Fruit fly (Drosophila melanogaster) whole organism, embryonic: ENCODE data around the gene CG15431.

ENCODE experiments used
- ATbp ChIP-seq: fragments of 200-800 bp; sonication (Bioruptor generic); optimal IDR thresholded peaks from 2 replicates; lab custom pipeline; 2017; ENCODE audit warnings: missing biosample characterization, mild to moderate bottlenecking, missing genetic modification characterization, missing genetic modification reagents
- BtbVII ChIP-seq: fragments of 200-800 bp; sonication (Bioruptor generic); optimal IDR thresholded peaks from 3 replicates; lab custom pipeline; 2017; ENCODE audit warnings: missing biosample characterization, mild to moderate bottlenecking, missing genetic modification characterization
- CG10267 ChIP-seq: fragments of 200-800 bp; sonication (Bioruptor generic); optimal IDR thresholded peaks from 2 replicates; lab custom pipeline; 2018; ENCODE audit warnings: missing biosample characterization, mild to moderate bottlenecking, missing genetic modification characterization, moderate library complexity
- CG11093 ChIP-seq: fragments of 200-800 bp; sonication (Bioruptor generic); IDR thresholded peaks from 3 replicates; pipeline ENCODE4 v1.3.6; 2022; ENCODE audit warnings: missing biosample characterization, missing genetic modification characterization
- CG11247 ChIP-seq: fragments of 200-800 bp; sonication (Bioruptor generic); IDR thresholded peaks from 2 replicates; pipeline ENCODE4 v1.3.6; 2022; ENCODE audit warnings: missing biosample characterization, missing genetic modification characterization
- CG11696 ChIP-seq: fragments of 200-800 bp; sonication (Bioruptor generic); IDR thresholded peaks from 2 replicates; pipeline ENCODE4 v1.3.6; 2022; ENCODE audit warnings: missing biosample characterization, missing genetic modification characterization
- CG12744 ChIP-seq: fragments of 200-800 bp; sonication (Bioruptor generic); optimal IDR thresholded peaks from 2 replicates; lab custom pipeline; 2016; ENCODE audit warnings: missing biosample characterization, missing genetic modification characterization
- CG13287 ChIP-seq: fragments of 200-800 bp; sonication (Bioruptor generic); IDR thresholded peaks from 2 replicates; pipeline ENCODE4 v1.3.6; 2022; ENCODE audit warnings: missing biosample characterization, missing genetic modification characterization; ENCODE audit not compliant: partially characterized antibody
- CG17385 ChIP-seq: fragments of 200-800 bp; sonication (Bioruptor generic); optimal IDR thresholded peaks from 3 replicates; lab custom pipeline; 2018; ENCODE audit warnings: missing biosample characterization, mild to moderate bottlenecking, missing genetic modification characterization
- CG17612 ChIP-seq: fragments of 200-800 bp; sonication (Bioruptor generic); IDR thresholded peaks from 2 replicates; pipeline ENCODE4 v1.3.6; 2022; ENCODE audit warnings: missing biosample characterization, missing genetic modification characterization
- CG17912 ChIP-seq: fragments of 200-800 bp; sonication (Bioruptor generic); optimal IDR thresholded peaks from 2 replicates; lab custom pipeline; 2018; ENCODE audit warnings: missing biosample characterization, mild to moderate bottlenecking, missing genetic modification characterization
- CG2120 ChIP-seq: fragments of 200-800 bp; sonication (Bioruptor generic); optimal IDR thresholded peaks from 3 replicates; lab custom pipeline; 2016; ENCODE audit warnings: missing biosample characterization, missing genetic modification characterization
- CG2129 ChIP-seq: fragments of 200-800 bp; sonication (Bioruptor generic); IDR thresholded peaks from 2 replicates; pipeline ENCODE4 v1.3.6; 2022; ENCODE audit warnings: missing biosample characterization, missing genetic modification characterization; ENCODE audit not compliant: partially characterized antibody
- CG32772 ChIP-seq: fragments of 200-800 bp; sonication (Bioruptor generic); IDR thresholded peaks from 2 replicates; pipeline ENCODE4 v1.3.6; 2022; ENCODE audit warnings: missing biosample characterization, missing genetic modification characterization
- CG6272 ChIP-seq: fragments of 200-800 bp; sonication (Bioruptor generic); IDR thresholded peaks from 2 replicates; pipeline ENCODE4 v1.3.6; 2022; ENCODE audit warnings: missing biosample characterization, missing genetic modification characterization
- CG7839 ChIP-seq: fragments of 200-800 bp; sonication (Bioruptor generic); optimal IDR thresholded peaks from 3 replicates; lab custom pipeline; 2018; ENCODE audit warnings: missing biosample characterization, mild to moderate bottlenecking, missing genetic modification characterization, moderate library complexity
- Camta ChIP-seq: fragments of 200-800 bp; sonication (Bioruptor generic); optimal IDR thresholded peaks from 2 replicates; lab custom pipeline; 2016; ENCODE audit warnings: missing biosample characterization, missing genetic modification characterization
- D ChIP-seq, 2 experiments: fragments of 200-800 bp in 1 of 2; fragments of >200 bp in 1 of 2; sonication (Bioruptor generic) in 1 of 2; optimal IDR thresholded peaks; 2 replicates in 1 of 2; 3 replicates in 1 of 2; lab custom pipeline; 2017; ENCODE audit warnings: mild to moderate bottlenecking in 1 of 2, missing biosample characterization in 1 of 2, missing genetic modification characterization in 1 of 2, missing genetic modification reagents in 1 of 2
- D19B ChIP-seq: fragments of 200-800 bp; sonication (Bioruptor generic); optimal IDR thresholded peaks from 2 replicates; lab custom pipeline; 2017; ENCODE audit warnings: missing biosample characterization, mild to moderate bottlenecking, missing genetic modification characterization
- Dbx ChIP-seq: fragments of 200-800 bp; sonication (Bioruptor generic); IDR thresholded peaks from 3 replicates; pipeline ENCODE4 v1.3.6; 2022; ENCODE audit warnings: missing biosample characterization, missing genetic modification characterization
- Drgx ChIP-seq: fragments of 200-800 bp; sonication (Bioruptor generic); IDR thresholded peaks from 2 replicates; pipeline ENCODE4 v1.3.6; 2022; ENCODE audit warnings: missing biosample characterization, missing genetic modification characterization
- Fer2 ChIP-seq: fragments of 200-800 bp; sonication (Bioruptor generic); optimal IDR thresholded peaks from 2 replicates; lab custom pipeline; 2018; ENCODE audit warnings: missing biosample characterization, mild to moderate bottlenecking, missing genetic modification characterization, moderate library complexity
- Gsc ChIP-seq: fragments of 200-800 bp; sonication (Bioruptor generic); IDR thresholded peaks from 2 replicates; pipeline ENCODE4 v1.3.6; 2022; ENCODE audit warnings: missing biosample characterization, missing genetic modification characterization
- H2.0 ChIP-seq: fragments of 200-800 bp; sonication (Bioruptor generic); IDR thresholded peaks from 2 replicates; pipeline ENCODE4 v1.3.6; 2022; ENCODE audit warnings: missing biosample characterization, missing genetic modification characterization
- HmgD ChIP-seq: fragments of 200-800 bp; sonication (Bioruptor generic); optimal IDR thresholded peaks from 3 replicates; lab custom pipeline; 2016; ENCODE audit warnings: missing biosample characterization, missing genetic modification characterization
- Hr3 ChIP-seq: fragments of 200-800 bp; sonication (Bioruptor generic); optimal IDR thresholded peaks from 3 replicates; lab custom pipeline; 2016; ENCODE audit warnings: missing biosample characterization, missing genetic modification characterization
- NFAT ChIP-seq: fragments of 200-800 bp; sonication (Bioruptor generic); IDR thresholded peaks from 2 replicates; pipeline ENCODE4 v1.3.6; 2022; ENCODE audit warnings: missing biosample characterization, missing genetic modification characterization
- PHDP ChIP-seq: fragments of 200-800 bp; sonication (Bioruptor generic); optimal IDR thresholded peaks from 3 replicates; lab custom pipeline; 2018; ENCODE audit warnings: missing biosample characterization, mild to moderate bottlenecking, missing genetic modification characterization, moderate library complexity
- Sox102F ChIP-seq: fragments of 200-800 bp; sonication (Bioruptor generic); optimal IDR thresholded peaks from 2 replicates; lab custom pipeline; 2018; ENCODE audit warnings: missing biosample characterization, mild to moderate bottlenecking, missing genetic modification characterization, moderate library complexity
- Sry-β ChIP-seq: fragments of 200-800 bp; sonication (Bioruptor generic); optimal IDR thresholded peaks from 2 replicates; lab custom pipeline; 2018; ENCODE audit warnings: missing biosample characterization, mild to moderate bottlenecking, missing genetic modification characterization, moderate library complexity
- bab2 ChIP-seq: fragments of 200-800 bp; sonication (Bioruptor generic); optimal IDR thresholded peaks from 2 replicates; lab custom pipeline; 2016; ENCODE audit warnings: missing biosample characterization, missing genetic modification characterization
- caup ChIP-seq: fragments of 200-800 bp; sonication (Bioruptor generic); optimal IDR thresholded peaks from 3 replicates; lab custom pipeline; 2017; ENCODE audit warnings: missing biosample characterization, mild to moderate bottlenecking, missing genetic modification characterization, moderate library complexity; ENCODE audit not compliant: severe bottlenecking
- grau ChIP-seq: fragments of 200-800 bp; optimal IDR thresholded peaks from 3 replicates; lab custom pipeline; 2019; ENCODE audit warnings: missing biosample characterization, mild to moderate bottlenecking, missing genetic modification characterization, moderate library complexity
- gro ChIP-seq: fragments of 200-800 bp; sonication (Bioruptor generic); optimal IDR thresholded peaks from 2 replicates; lab custom pipeline; 2016; ENCODE audit warnings: missing biosample characterization, missing genetic modification characterization
- gsb-n ChIP-seq: fragments of 200-800 bp; sonication (Bioruptor generic); optimal IDR thresholded peaks from 3 replicates; lab custom pipeline; 2018; ENCODE audit warnings: missing biosample characterization, mild to moderate bottlenecking, missing genetic modification characterization
- inv ChIP-seq: fragments of 200-800 bp; sonication (Bioruptor generic); IDR thresholded peaks from 2 replicates; pipeline ENCODE4 v1.3.6; 2022; ENCODE audit warnings: missing biosample characterization, missing genetic modification characterization; ENCODE audit not compliant: partially characterized antibody
- mam ChIP-seq: fragments of 200-800 bp; sonication (Bioruptor generic); optimal IDR thresholded peaks from 3 replicates; lab custom pipeline; 2016; ENCODE audit warnings: missing biosample characterization, missing genetic modification characterization
- mirr ChIP-seq: fragments of 200-800 bp; sonication (Bioruptor generic); optimal IDR thresholded peaks from 3 replicates; lab custom pipeline; 2018; ENCODE audit warnings: missing biosample characterization, mild to moderate bottlenecking, missing genetic modification characterization
- oc ChIP-seq: fragments of 200-800 bp; sonication (Bioruptor generic); optimal IDR thresholded peaks from 2 replicates; lab custom pipeline; 2018; ENCODE audit warnings: missing biosample characterization, mild to moderate bottlenecking, missing genetic modification characterization, moderate library complexity
- odd ChIP-seq: fragments of 200-800 bp; sonication (Bioruptor generic); optimal IDR thresholded peaks from 2 replicates; lab custom pipeline; 2017; ENCODE audit warnings: missing biosample characterization, mild to moderate bottlenecking, missing genetic modification characterization
- otp ChIP-seq: fragments of 200-800 bp; sonication (Bioruptor generic); IDR thresholded peaks from 3 replicates; pipeline ENCODE4, ENCODE4 v1.3.6; 2022; ENCODE audit warnings: missing biosample characterization, missing genetic modification characterization
- pfk ChIP-seq: fragments of 200-800 bp; sonication (Bioruptor generic); optimal IDR thresholded peaks from 2 replicates; lab custom pipeline; 2018; ENCODE audit warnings: missing biosample characterization, mild to moderate bottlenecking, missing genetic modification characterization, moderate library complexity
- pum ChIP-seq: fragments of 200-800 bp; sonication (Bioruptor generic); optimal IDR thresholded peaks from 2 replicates; lab custom pipeline; 2016; ENCODE audit warnings: missing biosample characterization, missing genetic modification characterization
- sim ChIP-seq: fragments of 200-800 bp; sonication (Bioruptor generic); IDR thresholded peaks from 2 replicates; pipeline ENCODE4 v1.3.6; 2022; ENCODE audit warnings: missing biosample characterization, missing genetic modification characterization
- sna ChIP-seq: fragments of 200-800 bp; sonication (Bioruptor generic); IDR thresholded peaks from 2 replicates; pipeline ENCODE4 v1.3.6; 2022; ENCODE audit warnings: missing biosample characterization, missing genetic modification characterization; ENCODE audit not compliant: partially characterized antibody
- tx ChIP-seq: fragments of 200-800 bp; sonication (Bioruptor generic); optimal IDR thresholded peaks from 2 replicates; lab custom pipeline; 2016; ENCODE audit warnings: missing biosample characterization, missing genetic modification characterization
- vvl ChIP-seq: fragments of 200-800 bp; sonication (Bioruptor generic); IDR thresholded peaks from 2 replicates; pipeline ENCODE4 v1.3.6; 2022; ENCODE audit warnings: missing biosample characterization, missing genetic modification characterization

Gene CG15431

dm6 chr2L:4458119-4459056 is 17.3 kb upstream of the CG15431 start, which contains the start of gene RpL27A (continued):
- no peak for TF ChIP-seq CG11093 (GFP tag; lab: Robert Waterston, UW)
- TF ChIP-seq mirr (GFP tag; lab: Kevin White, UChicago) = peak; percentile 89
- TF ChIP-seq CG6272 (GFP tag; lab: Robert Waterston, UW) = peak; percentile 54
- TF ChIP-seq caup (GFP tag; lab: Kevin White, UChicago) = peak; percentile 94
- TF ChIP-seq CG17612 (GFP tag; lab: Robert Waterston, UW) = peak; percentile 46; the same call in 1 of the 2 replicates
- peak; percentile 76 for TF ChIP-seq Sox102F
- TF ChIP-seq oc = peak; percentile 60
- peak; percentile 70 for TF ChIP-seq Sry-β (GFP tag; lab: Kevin White, UChicago)
- peak; percentile 56; the same call in 1 of the 2 replicates for TF ChIP-seq sim
- peak; percentile 75 for TF ChIP-seq CG7839
- TF ChIP-seq NFAT (GFP tag; lab: Robert Waterston, UW) = peak; percentile 92
- peak; percentile 92 for TF ChIP-seq vvl (GFP tag; lab: Robert Waterston, UW)
- peak; percentile 47 for TF ChIP-seq D19B
- peak; percentile 78 for TF ChIP-seq pfk (GFP tag; lab: Kevin White, UChicago)
- peak; percentile 71 for TF ChIP-seq CG13287 (GFP tag; lab: Robert Waterston, UW)
- TF ChIP-seq grau (tag; lab: Kevin White, UChicago) = peak; percentile 73
- no peak for TF ChIP-seq CG2129 (GFP tag; lab: Robert Waterston, UW)
- peak; percentile 71 for TF ChIP-seq sna (GFP tag; lab: Robert Waterston, UW)
- peak; percentile 80 for TF ChIP-seq gsb-n (tag; lab: Kevin White, UChicago)
- peak; percentile 87 for TF ChIP-seq CG17385
- peak; percentile 77 for TF ChIP-seq CG11696 (GFP tag; lab: Robert Waterston, UW)
- peak; percentile 4 for TF ChIP-seq pum (GFP tag; lab: Kevin White, UChicago)
- TF ChIP-seq D (optimal IDR thresholded peaks at IDR 0.05; lab: Kevin White, UChicago) = no peak
- TF ChIP-seq D (GFP tag; optimal IDR thresholded peaks at IDR 0.05; lab: Kevin White, UChicago) = peak; percentile 69
- no peak for TF ChIP-seq Gsc (GFP tag; lab: Robert Waterston, UW)
- TF ChIP-seq ATbp (GFP tag; lab: Kevin White, UChicago) = peak; percentile 79
- peak; percentile 39 for TF ChIP-seq HmgD (GFP tag; lab: Kevin White, UChicago)
- TF ChIP-seq CG17912 = peak; percentile 94
- TF ChIP-seq tx (GFP tag; lab: Kevin White, UChicago) = no peak
- TF ChIP-seq odd = peak; percentile 85
- TF ChIP-seq CG2120 = peak; percentile 41
- TF ChIP-seq Drgx (GFP tag; lab: Robert Waterston, UW) = no peak
- peak; percentile 53 for TF ChIP-seq Hr3
- peak; percentile 89 for TF ChIP-seq Dbx (GFP tag; lab: Robert Waterston, UW)
- peak; percentile 81 for TF ChIP-seq CG11247
- peak; percentile 81 for TF ChIP-seq PHDP (tag; lab: Kevin White, UChicago)
- TF ChIP-seq inv (GFP tag; lab: Robert Waterston, UW) = peak; percentile 47; the same call in 1 of the 2 replicates
- peak; percentile 80 for TF ChIP-seq BtbVII (GFP tag; lab: Kevin White, UChicago)
- peak; percentile 82 for TF ChIP-seq H2.0 (GFP tag; lab: Robert Waterston, UW)
- TF ChIP-seq mam (GFP tag; lab: Kevin White, UChicago) = peak; percentile 19
- peak; percentile 61 for TF ChIP-seq CG32772 (GFP tag; lab: Robert Waterston, UW)
- peak; percentile 66 for TF ChIP-seq Camta (GFP tag; lab: Kevin White, UChicago)
- TF ChIP-seq CG10267 (tag; lab: Kevin White, UChicago) = peak; percentile 83
- TF ChIP-seq bab2 (GFP tag; lab: Kevin White, UChicago) = peak; percentile 36
- peak; percentile 86 for TF ChIP-seq otp (GFP tag; lab: Robert Waterston, UW)
- TF ChIP-seq CG12744 = peak; percentile 10
- peak; percentile 30 for TF ChIP-seq Fer2
- peak; percentile 23 for TF ChIP-seq gro (GFP tag; lab: Kevin White, UChicago)
